Worm (Caenorhabditis elegans): ENCODE measurements around the gene B0001.7.

ce11 chrIV:12113056-12113455 is 41.0 kb downstream of the B0001.7 start:
- no peak for TF ChIP-seq nfyb-1 (GFP tag; IDR thresholded peaks at IDR 0.05)
- TF ChIP-seq mel-28 (tag; optimal IDR thresholded peaks at IDR 0.05; ENCODE audit: borderline replicate concordance), result no peak
- no peak for TF ChIP-seq unc-62 (GFP tag; optimal IDR thresholded peaks at IDR 0.05)
- no peak for TF ChIP-seq unc-130 (GFP tag; optimal IDR thresholded peaks at IDR 0.05)
- TF ChIP-seq egl-44 (GFP tag; IDR thresholded peaks at IDR 0.05), result no peak
- no peak for TF ChIP-seq ama-1 (optimal IDR thresholded peaks at IDR 0.05)
- no peak for TF ChIP-seq ama-1 (GFP tag; optimal IDR thresholded peaks at IDR 0.05)
- TF ChIP-seq rcor-1 (GFP tag; IDR thresholded peaks at IDR 0.05), result no peak
- no peak for TF ChIP-seq nhr-80 (tag; optimal IDR thresholded peaks at IDR 0.05)
- TF ChIP-seq lsl-1 (GFP tag; optimal IDR thresholded peaks at IDR 0.05), result no peak
- TF ChIP-seq ceh-58 (GFP tag; IDR thresholded peaks at IDR 0.05), result no peak
- no peak for TF ChIP-seq mxl-1 (tag; optimal IDR thresholded peaks at IDR 0.05)
- TF ChIP-seq nhr-90 (tag; optimal IDR thresholded peaks at IDR 0.05), result no peak
